Fruit fly (Drosophila melanogaster) whole organism, embryonic: ENCODE data around the gene lectin-21Cb.
A peak's percentile ranks its signal among the peaks of the same experiment; 100 is the strongest.

Experiments used
- Atf-2 ChIP-seq: fragments of 200-800 bp; sonication (Bioruptor generic); optimal IDR thresholded peaks from 2 replicates; lab custom pipeline; 2016; ENCODE audit warnings: missing biosample characterization, missing genetic modification characterization
- Atf6 ChIP-seq: fragments of 200-800 bp; sonication (Bioruptor generic); IDR thresholded peaks from 2 replicates; pipeline ENCODE4 v1.3.6; 2022; ENCODE audit warnings: missing biosample characterization, missing genetic modification characterization
- CG10209 ChIP-seq: fragments of 200-800 bp; sonication (Bioruptor generic); optimal IDR thresholded peaks from 3 replicates; lab custom pipeline; 2017; ENCODE audit warnings: missing biosample characterization, mild to moderate bottlenecking, missing genetic modification characterization, missing genetic modification reagents
- CG11504 ChIP-seq: fragments of 200-800 bp; sonication (Bioruptor generic); optimal IDR thresholded peaks from 3 replicates; lab custom pipeline; 2019; ENCODE audit warnings: missing biosample characterization, mild to moderate bottlenecking, missing genetic modification characterization, moderate library complexity
- CG11560 ChIP-seq: fragments of 200-800 bp; sonication (Bioruptor generic); IDR thresholded peaks from 3 replicates; pipeline ENCODE4 v1.3.6; 2022; ENCODE audit warnings: missing biosample characterization, missing genetic modification characterization
- CG1233 ChIP-seq: fragments of 200-800 bp; sonication (Bioruptor generic); optimal IDR thresholded peaks from 4 replicates; lab custom pipeline; 2018; ENCODE audit warnings: missing biosample characterization, mild to moderate bottlenecking, missing genetic modification characterization
- CG14014 ChIP-seq: fragments of 200-800 bp; sonication (Bioruptor generic); IDR thresholded peaks from 2 replicates; pipeline ENCODE4 v1.3.6; 2022; ENCODE audit warnings: missing biosample characterization, missing genetic modification characterization
- CG14050 ChIP-seq: fragments of 200-800 bp; sonication (Bioruptor generic); IDR thresholded peaks from 3 replicates; pipeline ENCODE4 v1.3.6; 2022; ENCODE audit warnings: missing biosample characterization, missing genetic modification characterization
- CG15073 ChIP-seq: fragments of 200-800 bp; sonication (Bioruptor generic); optimal IDR thresholded peaks from 2 replicates; lab custom pipeline; 2016; ENCODE audit warnings: missing biosample characterization, missing genetic modification characterization
- CG1603 ChIP-seq: fragments of 200-800 bp; sonication (Bioruptor generic); optimal IDR thresholded peaks from 2 replicates; lab custom pipeline; 2019; ENCODE audit warnings: missing biosample characterization, mild to moderate bottlenecking, missing genetic modification characterization, moderate library complexity
- CG17328 ChIP-seq: fragments of 200-800 bp; sonication (Bioruptor generic); IDR thresholded peaks from 2 replicates; pipeline ENCODE4 v1.3.6; 2022; ENCODE audit warnings: missing biosample characterization, missing genetic modification characterization
- CG2116 ChIP-seq: fragments of 200-800 bp; sonication (Bioruptor generic); optimal IDR thresholded peaks from 3 replicates; lab custom pipeline; 2018; ENCODE audit warnings: missing biosample characterization, mild to moderate bottlenecking, missing genetic modification characterization
- CG2129 ChIP-seq: fragments of 200-800 bp; sonication (Bioruptor generic); IDR thresholded peaks from 2 replicates; pipeline ENCODE4 v1.3.6; 2022; ENCODE audit warnings: missing biosample characterization, missing genetic modification characterization; ENCODE audit not compliant: partially characterized antibody
- CG3995 ChIP-seq: fragments of 200-800 bp; sonication (Bioruptor generic); optimal IDR thresholded peaks from 3 replicates; lab custom pipeline; 2016; ENCODE audit warnings: missing biosample characterization, missing genetic modification characterization
- CG6654 ChIP-seq: fragments of 200-800 bp; sonication (Bioruptor generic); optimal IDR thresholded peaks from 2 replicates; lab custom pipeline; 2017; ENCODE audit warnings: missing biosample characterization, mild to moderate bottlenecking, missing genetic modification characterization
- CG7928 ChIP-seq: fragments of 200-800 bp; sonication (Bioruptor generic); optimal IDR thresholded peaks from 2 replicates; lab custom pipeline; 2017; ENCODE audit warnings: missing biosample characterization, mild to moderate bottlenecking, missing genetic modification characterization
- CG7963 ChIP-seq: fragments of 200-800 bp; sonication (Bioruptor generic); IDR thresholded peaks from 3 replicates; pipeline ENCODE4 v1.3.6; 2022; ENCODE audit warnings: missing biosample characterization, missing genetic modification characterization; ENCODE audit not compliant: partially characterized antibody
- CG8281 ChIP-seq: fragments of 200-800 bp; sonication (Bioruptor generic); optimal IDR thresholded peaks from 2 replicates; lab custom pipeline; 2018; ENCODE audit warnings: missing biosample characterization, mild to moderate bottlenecking, missing genetic modification characterization, moderate library complexity
- D19A ChIP-seq: fragments of 200-800 bp; optimal IDR thresholded peaks from 3 replicates; lab custom pipeline; 2019; ENCODE audit warnings: missing biosample characterization, mild to moderate bottlenecking, missing genetic modification characterization, moderate library complexity
- Deaf1 ChIP-seq: fragments of 200-800 bp; optimal IDR thresholded peaks from 3 replicates; lab custom pipeline; 2019; ENCODE audit warnings: missing biosample characterization, mild to moderate bottlenecking, missing genetic modification characterization, moderate library complexity
- Dek ChIP-seq: fragments of 200-800 bp; sonication (Bioruptor generic); optimal IDR thresholded peaks from 3 replicates; lab custom pipeline; 2019; ENCODE audit warnings: missing biosample characterization, mild to moderate bottlenecking, missing genetic modification characterization, moderate library complexity
- Dip2 ChIP-seq: fragments of 200-800 bp; sonication (Bioruptor generic); IDR thresholded peaks from 2 replicates; pipeline ENCODE4 v1.3.6; 2022; ENCODE audit warnings: missing biosample characterization, missing genetic modification characterization
- Fer1 ChIP-seq: fragments of 200-800 bp; sonication (Bioruptor generic); optimal IDR thresholded peaks from 2 replicates; lab custom pipeline; 2017; ENCODE audit warnings: missing biosample characterization, mild to moderate bottlenecking, missing genetic modification characterization
- Hmx ChIP-seq: fragments of 200-800 bp; sonication (Bioruptor generic); optimal IDR thresholded peaks from 2 replicates; lab custom pipeline; 2016; ENCODE audit warnings: missing biosample characterization, missing genetic modification characterization
- Hsf ChIP-seq: fragments of 200-800 bp; sonication (Bioruptor generic); optimal IDR thresholded peaks from 3 replicates; lab custom pipeline; 2016; ENCODE audit warnings: missing biosample characterization, missing genetic modification characterization
- Kr ChIP-seq: fragments of 200-800 bp; sonication (Bioruptor generic); optimal IDR thresholded peaks from 2 replicates; lab custom pipeline; 2017; ENCODE audit warnings: missing biosample characterization, mild to moderate bottlenecking, missing genetic modification characterization
- Lim3 ChIP-seq: fragments of 200-800 bp; sonication (Bioruptor generic); IDR thresholded peaks from 2 replicates; pipeline ENCODE4 v1.3.6; 2022; ENCODE audit warnings: missing biosample characterization, missing genetic modification characterization
- NC2β ChIP-seq: fragments of 200-800 bp; sonication (Bioruptor generic); optimal IDR thresholded peaks from 2 replicates; lab custom pipeline; 2016; ENCODE audit warnings: missing biosample characterization, missing genetic modification characterization
- Nf-YB ChIP-seq: fragments of 200-800 bp; sonication (Bioruptor generic); optimal IDR thresholded peaks from 3 replicates; lab custom pipeline; 2019; ENCODE audit warnings: missing biosample characterization, mild to moderate bottlenecking, missing genetic modification characterization, moderate library complexity
- Stat92E ChIP-seq, 3 experiments: fragments of >200 bp in 2 of 3; fragments of 200-800 bp in 1 of 3; sonication (Bioruptor generic) in 1 of 3; optimal IDR thresholded peaks; 2 replicates each; lab custom pipeline; 2017 to 2019; ENCODE audit warnings: missing biosample characterization in 3 of 3, missing genetic modification characterization in 3 of 3, mild to moderate bottlenecking in 1 of 3, moderate library complexity in 1 of 3
- YL-1 ChIP-seq: fragments of 200-800 bp; sonication (Bioruptor generic); optimal IDR thresholded peaks from 3 replicates; lab custom pipeline; 2017; ENCODE audit warnings: missing biosample characterization, mild to moderate bottlenecking, missing genetic modification characterization
- amos ChIP-seq: fragments of 200-800 bp; sonication (Bioruptor generic); IDR thresholded peaks from 2 replicates; pipeline ENCODE4 v1.3.6; 2022; ENCODE audit warnings: missing biosample characterization, missing genetic modification characterization; ENCODE audit not compliant: partially characterized antibody
- en ChIP-seq: fragments of 200-800 bp; sonication (Bioruptor generic); optimal IDR thresholded peaks from 2 replicates; lab custom pipeline; 2016; ENCODE audit warnings: missing biosample characterization, missing genetic modification characterization
- fru ChIP-seq: fragments of >200 bp; optimal IDR thresholded peaks from 2 replicates; lab custom pipeline; 2017
- gce ChIP-seq: fragments of 200-800 bp; sonication (Bioruptor generic); IDR thresholded peaks from 3 replicates; pipeline ENCODE4 v1.3.6; 2022; ENCODE audit warnings: missing biosample characterization, missing genetic modification characterization
- grn ChIP-seq: fragments of 200-800 bp; sonication (Bioruptor generic); optimal IDR thresholded peaks from 3 replicates; lab custom pipeline; 2017; ENCODE audit warnings: missing biosample characterization, missing genetic modification characterization
- hth ChIP-seq: fragments of >200 bp; optimal IDR thresholded peaks from 2 replicates; lab custom pipeline; 2017; ENCODE audit warnings: inconsistent platforms
- jigr1 ChIP-seq: fragments of 200-800 bp; sonication (Bioruptor generic); IDR thresholded peaks from 3 replicates; pipeline ENCODE4 v1.3.6; 2022; ENCODE audit warnings: missing biosample characterization, missing genetic modification characterization
- lab ChIP-seq: fragments of 200-800 bp; sonication (Bioruptor generic); optimal IDR thresholded peaks from 3 replicates; lab custom pipeline; 2017; ENCODE audit warnings: missing biosample characterization, missing genetic modification characterization, mild to moderate bottlenecking, moderate library complexity, missing genetic modification reagents
- oc ChIP-seq: fragments of 200-800 bp; sonication (Bioruptor generic); optimal IDR thresholded peaks from 2 replicates; lab custom pipeline; 2018; ENCODE audit warnings: missing biosample characterization, mild to moderate bottlenecking, missing genetic modification characterization, moderate library complexity
- pfk ChIP-seq: fragments of 200-800 bp; sonication (Bioruptor generic); optimal IDR thresholded peaks from 2 replicates; lab custom pipeline; 2018; ENCODE audit warnings: missing biosample characterization, mild to moderate bottlenecking, missing genetic modification characterization, moderate library complexity
- pnt ChIP-seq: fragments of 200-800 bp; sonication (Bioruptor generic); optimal IDR thresholded peaks from 3 replicates; lab custom pipeline; 2016; ENCODE audit warnings: missing biosample characterization, missing genetic modification characterization
- salm ChIP-seq: fragments of 200-800 bp; sonication (Bioruptor generic); optimal IDR thresholded peaks from 2 replicates; lab custom pipeline; 2018; ENCODE audit warnings: missing biosample characterization, mild to moderate bottlenecking, missing genetic modification characterization
- sna ChIP-seq: fragments of 200-800 bp; sonication (Bioruptor generic); IDR thresholded peaks from 2 replicates; pipeline ENCODE4 v1.3.6; 2022; ENCODE audit warnings: missing biosample characterization, missing genetic modification characterization; ENCODE audit not compliant: partially characterized antibody
- tll ChIP-seq, 2 experiments: fragments of 200-800 bp in 1 of 2; fragments of >200 bp in 1 of 2; sonication (Bioruptor generic) in 1 of 2; optimal IDR thresholded peaks; 2 replicates each; lab custom pipeline; 2017 to 2019; ENCODE audit warnings: missing biosample characterization in 2 of 2, missing genetic modification characterization in 2 of 2, mild to moderate bottlenecking in 1 of 2, moderate library complexity in 1 of 2
- toy ChIP-seq: fragments of 200-800 bp; sonication (Bioruptor generic); IDR thresholded peaks from 2 replicates; pipeline ENCODE4 v1.3.6; 2022; ENCODE audit warnings: missing biosample characterization, missing genetic modification characterization
- ttk ChIP-seq: fragments of 200-800 bp; sonication (Bioruptor generic); IDR thresholded peaks from 2 replicates; pipeline ENCODE4 v2.1.2; 2022; ENCODE audit warnings: missing biosample characterization, missing genetic modification characterization
- vnd ChIP-seq: fragments of 200-800 bp; sonication (Bioruptor generic); IDR thresholded peaks from 3 replicates; pipeline ENCODE4 v1.3.6; 2022; ENCODE audit warnings: missing biosample characterization, missing genetic modification characterization; ENCODE audit not compliant: partially characterized antibody
- wdn ChIP-seq: fragments of 200-800 bp; sonication (Bioruptor generic); IDR thresholded peaks from 2 replicates; pipeline ENCODE4 v1.3.6; 2022; ENCODE audit warnings: missing biosample characterization, missing genetic modification characterization
- zen2 ChIP-seq: fragments of 200-800 bp; sonication (Bioruptor generic); IDR thresholded peaks from 3 replicates; pipeline ENCODE4 v1.3.6; 2022; ENCODE audit warnings: missing biosample characterization, missing genetic modification characterization; ENCODE audit not compliant: partially characterized antibody

The lectin-21Cb gene

dm6 chr2L:602439-602879 lies 18.5 kb downstream of the lectin-21Cb start, which contains the start of gene CG13689 (continued):
- TF ChIP-seq CG17328 (GFP tag; lab: Robert Waterston, UW): no peak; the same call in 1 of the 2 replicates
- peak; percentile 4 for TF ChIP-seq D19A (tag; lab: Kevin White, UChicago)
- no peak for TF ChIP-seq wdn (GFP tag; lab: Robert Waterston, UW)
- peak; percentile 20 for TF ChIP-seq pfk (GFP tag; lab: Kevin White, UChicago)
- no peak for TF ChIP-seq jigr1 (GFP tag; lab: Robert Waterston, UW)
- no peak for TF ChIP-seq vnd (GFP tag; lab: Robert Waterston, UW)
- TF ChIP-seq gce (GFP tag; lab: Robert Waterston, UW): no peak
- no peak for TF ChIP-seq CG7928 (GFP tag; lab: Kevin White, UChicago)
- TF ChIP-seq en (GFP tag; lab: Kevin White, UChicago): no peak
- TF ChIP-seq pnt (GFP tag; lab: Kevin White, UChicago): peak; percentile 27
- TF ChIP-seq zen2 (GFP tag; lab: Robert Waterston, UW): no peak
- no peak for TF ChIP-seq Deaf1 (tag; lab: Kevin White, UChicago)
- TF ChIP-seq hth (lab: Kevin White, UChicago): no peak
- no peak for TF ChIP-seq Lim3 (GFP tag; lab: Robert Waterston, UW)
- TF ChIP-seq Stat92E (GFP tag; optimal IDR thresholded peaks at IDR 0.05; lab: Kevin White, UChicago): peak in 1 of 3 experiments; percentile 67
- TF ChIP-seq Atf-2 (GFP tag; lab: Kevin White, UChicago): no peak
- peak; percentile 40 for TF ChIP-seq CG1603
- TF ChIP-seq toy (GFP tag; lab: Robert Waterston, UW): no peak
- peak; percentile 38 for TF ChIP-seq Hmx
- no peak for TF ChIP-seq fru (lab: Kevin White, UChicago)
- peak; percentile 59 for TF ChIP-seq CG11504 (tag; lab: Kevin White, UChicago)
- TF ChIP-seq CG2116: peak; percentile 70
- peak; percentile 82 for TF ChIP-seq CG3995 (GFP tag; lab: Kevin White, UChicago)
- TF ChIP-seq CG10209 (GFP tag; lab: Kevin White, UChicago): peak; percentile 42
- no peak for TF ChIP-seq lab (GFP tag; lab: Kevin White, UChicago)
- no peak for TF ChIP-seq CG6654 (GFP tag; lab: Kevin White, UChicago)
- no peak for TF ChIP-seq Atf6 (GFP tag; lab: Robert Waterston, UW)
- TF ChIP-seq tll (GFP tag; optimal IDR thresholded peaks at IDR 0.05; lab: Kevin White, UChicago): no peak
- TF ChIP-seq CG11560 (tag; lab: Robert Waterston, UW): 0 out of 3 replicates have a peak, but pooled peaks have one; percentile 11
- no peak for TF ChIP-seq CG8281
- no peak for TF ChIP-seq CG2129 (GFP tag; lab: Robert Waterston, UW)
- TF ChIP-seq CG14050 (GFP tag; lab: Robert Waterston, UW): no peak
- peak; percentile 32 for TF ChIP-seq Dek
- no peak for TF ChIP-seq Fer1 (GFP tag; lab: Kevin White, UChicago)
- peak; percentile 41; the same call in 1 of the 2 replicates for TF ChIP-seq CG14014
- no peak; the same call in 1 of the 2 replicates for TF ChIP-seq sna (GFP tag; lab: Robert Waterston, UW)
- TF ChIP-seq oc: no peak
- peak; percentile 99 for TF ChIP-seq Dip2 (GFP tag; lab: Robert Waterston, UW)
- TF ChIP-seq NC2β (GFP tag; lab: Kevin White, UChicago): peak; percentile 37
- peak; percentile 11 for TF ChIP-seq CG15073 (GFP tag; lab: Kevin White, UChicago)
- TF ChIP-seq CG7963 (GFP tag; lab: Robert Waterston, UW): no peak
- TF ChIP-seq salm (tag; lab: Kevin White, UChicago): no peak
- peak; percentile 68 for TF ChIP-seq Hsf (GFP tag; lab: Kevin White, UChicago)
- TF ChIP-seq CG1233: peak; percentile 35
- peak; percentile 47; the same call in 1 of the 2 replicates for TF ChIP-seq ttk
- TF ChIP-seq grn (GFP tag; lab: Kevin White, UChicago): peak; percentile 78
- TF ChIP-seq Kr (GFP tag; lab: Kevin White, UChicago): no peak
- TF ChIP-seq amos: peak; percentile 13; the same call in 1 of the 2 replicates
- TF ChIP-seq YL-1 (GFP tag; lab: Kevin White, UChicago): peak; percentile 64
- TF ChIP-seq Nf-YB: no peak
